Worm (Caenorhabditis elegans) whole organism, early embryonic: Measurements from ENCODE around the gene srg-65.

Experiments used
- B0310.2 ChIP-seq: sonication (generic microtip); optimal IDR thresholded peaks from 2 replicates; lab custom pipeline; 2016; ENCODE audit warnings: mild to moderate bottlenecking, missing genetic modification characterization, missing compliant biosample characterization
- F13C5.2 ChIP-seq: sonication (generic microtip); optimal IDR thresholded peaks from 2 replicates; lab custom pipeline; 2017; ENCODE audit warnings: mild to moderate bottlenecking, missing genetic modification characterization, inconsistent platforms, missing compliant biosample characterization
- aly-1 ChIP-seq: sonication (generic microtip); optimal IDR thresholded peaks from 2 replicates; lab custom pipeline; 2016; ENCODE audit warnings: missing genetic modification characterization, missing compliant biosample characterization
- ama-1 ChIP-seq: fragments of 150-350 bp; optimal IDR thresholded peaks from 2 replicates; lab custom pipeline; 2014
- ceh-13 ChIP-seq: fragments of 200-800 bp; sonication (Bioruptor generic); optimal IDR thresholded peaks from 2 replicates; lab custom pipeline; 2018; ENCODE audit warnings: mild to moderate bottlenecking, missing genetic modification characterization, missing compliant biosample characterization
- ceh-36 ChIP-seq: sonication (generic microtip); optimal IDR thresholded peaks from 2 replicates; lab custom pipeline; 2016; ENCODE audit warnings: missing genetic modification characterization, inconsistent platforms, missing compliant biosample characterization
- ets-7 ChIP-seq: sonication (generic microtip); optimal IDR thresholded peaks from 2 replicates; lab custom pipeline; 2016; ENCODE audit warnings: missing genotype, missing genetic modification characterization, missing compliant biosample characterization
- flt-1 ChIP-seq: fragments of 200-800 bp; sonication (Bioruptor generic); IDR thresholded peaks from 2 replicates; pipeline ENCODE4 v1.3.6; 2022; ENCODE audit warnings: missing genetic modification characterization, missing compliant biosample characterization
- hmbx-1 ChIP-seq: sonication (generic microtip); optimal IDR thresholded peaks from 2 replicates; lab custom pipeline; 2016; ENCODE audit warnings: mild to moderate bottlenecking, missing genetic modification characterization, missing compliant biosample characterization
- hmg-4 ChIP-seq: fragments of 200-800 bp; sonication (Bioruptor generic); optimal IDR thresholded peaks from 2 replicates; lab custom pipeline; 2018; ENCODE audit warnings: mild to moderate bottlenecking, missing genetic modification characterization, missing compliant biosample characterization
- hnd-1 ChIP-seq: sonication (generic microtip); optimal IDR thresholded peaks from 2 replicates; lab custom pipeline; 2016; ENCODE audit warnings: missing genetic modification characterization, missing compliant biosample characterization
- pes-1 ChIP-seq: fragments of 200-800 bp; sonication (Bioruptor generic); IDR thresholded peaks from 2 replicates; pipeline ENCODE4 v1.3.6; 2022; ENCODE audit warnings: missing genetic modification reagents, missing genetic modification characterization, missing compliant biosample characterization
- scrt-1 ChIP-seq: fragments of 200-800 bp; sonication (Bioruptor generic); IDR thresholded peaks from 2 replicates; pipeline ENCODE4 v1.3.6; 2022; ENCODE audit warnings: missing genetic modification characterization, missing compliant biosample characterization
- sea-1 ChIP-seq: fragments of 200-800 bp; sonication (Bioruptor generic); conservative IDR thresholded peaks from 2 replicates; pipeline ENCODE4 v1.3.6; 2022; ENCODE audit warnings: missing genetic modification characterization, missing compliant biosample characterization
- tbx-11 ChIP-seq: fragments of 200-800 bp; sonication (Bioruptor generic); IDR thresholded peaks from 2 replicates; pipeline ENCODE4 v1.3.6; 2022; ENCODE audit warnings: missing genetic modification characterization, missing compliant biosample characterization
- tbx-37 ChIP-seq: fragments of 200-800 bp; sonication (Bioruptor generic); conservative IDR thresholded peaks from 2 replicates; pipeline ENCODE4 v1.3.6; 2022; ENCODE audit warnings: missing genetic modification reagents, missing genetic modification characterization, missing compliant biosample characterization
- tra-4 ChIP-seq: sonication (generic microtip); optimal IDR thresholded peaks from 2 replicates; lab custom pipeline; 2017; ENCODE audit warnings: missing genetic modification characterization, missing compliant biosample characterization

srg-65 gene

ce11 chrV:5447057-5447456 lies 37.7 kb downstream of the srg-65 start:
- TF ChIP-seq ama-1 (lab: Kevin White, UChicago) (no peak), ceh-13 (GFP tag; lab: Kevin White, UChicago) (no peak), aly-1 (tag; lab: Kevin White, UChicago) (no peak), hmbx-1 (tag; lab: Kevin White, UChicago) (no peak), scrt-1 (GFP tag; lab: Robert Waterston, UW) (no peak), ets-7 (tag; lab: Kevin White, UChicago) (no peak), tbx-37 (GFP tag; lab: Robert Waterston, UW) (no peak), flt-1 (GFP tag; lab: Robert Waterston, UW) (no peak), F13C5.2 (tag; lab: Kevin White, UChicago) (no peak), tbx-11 (GFP tag; lab: Robert Waterston, UW) (no peak), hmg-4 (GFP tag; lab: Kevin White, UChicago) (no peak)

ce11 chrV:5445839-5446238 lies 38.9 kb downstream of the srg-65 start, which contains the start of gene F08F3.1:
Gene F08F3.1, plus strand, starts transcription at chrV:5446139.
- TF ChIP-seq hmbx-1 (tag; lab: Kevin White, UChicago): no peak
- TF ChIP-seq tbx-11 (GFP tag; lab: Robert Waterston, UW): no peak
- no peak for TF ChIP-seq sea-1 (GFP tag; lab: Robert Waterston, UW)
- TF ChIP-seq ceh-13 (GFP tag; lab: Kevin White, UChicago): no peak
- no peak for TF ChIP-seq ceh-36 (tag; lab: Kevin White, UChicago)
- no peak for TF ChIP-seq flt-1 (GFP tag; lab: Robert Waterston, UW)
- TF ChIP-seq B0310.2 (tag; lab: Kevin White, UChicago): no peak
- TF ChIP-seq hnd-1 (tag; lab: Kevin White, UChicago): no peak
- TF ChIP-seq tbx-37 (GFP tag; lab: Robert Waterston, UW): no peak
- no peak for TF ChIP-seq aly-1 (tag; lab: Kevin White, UChicago)

ce11 chrV:5444037-5444436 lies 40.7 kb downstream of the srg-65 start:
- TF ChIP-seq hmbx-1 (tag; lab: Kevin White, UChicago) (no peak), ama-1 (lab: Kevin White, UChicago) (no peak), tbx-11 (GFP tag; lab: Robert Waterston, UW) (no peak), F13C5.2 (tag; lab: Kevin White, UChicago) (no peak), ceh-13 (GFP tag; lab: Kevin White, UChicago) (no peak), sea-1 (GFP tag; lab: Robert Waterston, UW) (no peak), pes-1 (GFP tag; lab: Robert Waterston, UW) (no peak)

DNA sequence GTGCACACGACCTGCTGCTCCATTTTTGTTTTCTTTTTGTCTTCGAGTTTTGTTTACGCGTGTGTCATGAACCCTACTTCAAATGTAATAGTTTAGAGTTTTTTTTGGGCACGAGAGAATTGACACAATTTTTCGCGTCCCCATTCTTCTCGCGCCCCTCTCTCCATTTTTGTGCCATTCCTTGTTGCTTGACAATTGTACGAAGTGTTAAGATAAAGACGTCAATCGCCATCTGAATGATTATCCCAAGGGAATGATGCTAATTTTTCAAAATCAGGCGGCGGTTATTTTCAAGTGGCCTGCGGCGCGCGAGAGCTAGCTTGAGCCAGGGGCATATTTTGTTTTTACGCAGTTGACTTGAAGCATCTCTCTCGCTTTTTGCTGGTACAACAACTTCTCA lies 42.4 kb downstream of the srg-65 start:
- no peak for TF ChIP-seq ama-1 (lab: Kevin White, UChicago)
- TF ChIP-seq ceh-13 (GFP tag; lab: Kevin White, UChicago): no peak
- no peak for TF ChIP-seq tra-4 (tag; lab: Kevin White, UChicago)
- TF ChIP-seq aly-1 (tag; lab: Kevin White, UChicago): no peak
- no peak for TF ChIP-seq scrt-1 (GFP tag; lab: Robert Waterston, UW)
- no peak for TF ChIP-seq hmbx-1 (tag; lab: Kevin White, UChicago)
- TF ChIP-seq tbx-11 (GFP tag; lab: Robert Waterston, UW): no peak
- TF ChIP-seq B0310.2 (tag; lab: Kevin White, UChicago): no peak
- TF ChIP-seq hmg-4 (GFP tag; lab: Kevin White, UChicago): no peak
- TF ChIP-seq sea-1 (GFP tag; lab: Robert Waterston, UW): no peak
- no peak for TF ChIP-seq flt-1 (GFP tag; lab: Robert Waterston, UW)
- no peak for TF ChIP-seq ets-7 (tag; lab: Kevin White, UChicago)
- no peak for TF ChIP-seq ceh-36 (tag; lab: Kevin White, UChicago)
- no peak for TF ChIP-seq hnd-1 (tag; lab: Kevin White, UChicago)
- TF ChIP-seq pes-1 (GFP tag; lab: Robert Waterston, UW): no peak
- TF ChIP-seq tbx-37 (GFP tag; lab: Robert Waterston, UW): no peak
- TF ChIP-seq F13C5.2 (tag; lab: Kevin White, UChicago): no peak

- no peak for TF ChIP-seq hnd-1 (tag; lab: Kevin White, UChicago)
- no peak for TF ChIP-seq tra-4 (tag; lab: Kevin White, UChicago)
- no peak for TF ChIP-seq pes-1 (GFP tag; lab: Robert Waterston, UW)
- TF ChIP-seq hmbx-1 (tag; lab: Kevin White, UChicago): no peak
- no peak for TF ChIP-seq tbx-11 (GFP tag; lab: Robert Waterston, UW)
- TF ChIP-seq flt-1 (GFP tag; lab: Robert Waterston, UW): no peak
- TF ChIP-seq ceh-13 (GFP tag; lab: Kevin White, UChicago): no peak
- TF ChIP-seq tbx-37 (GFP tag; lab: Robert Waterston, UW): no peak
- no peak for TF ChIP-seq ceh-36 (tag; lab: Kevin White, UChicago)
- TF ChIP-seq B0310.2 (tag; lab: Kevin White, UChicago): no peak
- TF ChIP-seq scrt-1 (GFP tag; lab: Robert Waterston, UW): no peak
- no peak for TF ChIP-seq ama-1 (lab: Kevin White, UChicago)
- TF ChIP-seq ets-7 (tag; lab: Kevin White, UChicago): no peak
- TF ChIP-seq F13C5.2 (tag; lab: Kevin White, UChicago): no peak
- TF ChIP-seq aly-1 (tag; lab: Kevin White, UChicago): no peak
- TF ChIP-seq hmg-4 (GFP tag; lab: Kevin White, UChicago): no peak
- no peak for TF ChIP-seq sea-1 (GFP tag; lab: Robert Waterston, UW)
Measured at ce11 chrV:5439068-5439467, 45.7 kb downstream of the srg-65 start, which contains the start of gene snpc-1.3. Gene snpc-1.3, minus strand, starts transcription at chrV:5439168.

ce11 chrV:5433020-5433419 lies 51.7 kb downstream of the srg-65 start, which contains the start of gene acl-6:
Gene acl-6, plus strand, starts transcription at chrV:5433386.
- TF ChIP-seq ceh-36 (tag; lab: Kevin White, UChicago) (no peak), flt-1 (GFP tag; lab: Robert Waterston, UW) (no peak), B0310.2 (tag; lab: Kevin White, UChicago) (no peak), tbx-11 (GFP tag; lab: Robert Waterston, UW) (no peak), pes-1 (GFP tag; lab: Robert Waterston, UW) (no peak), F13C5.2 (tag; lab: Kevin White, UChicago) (no peak), ceh-13 (GFP tag; lab: Kevin White, UChicago) (no peak), ama-1 (lab: Kevin White, UChicago) (no peak), scrt-1 (GFP tag; lab: Robert Waterston, UW) (no peak), aly-1 (tag; lab: Kevin White, UChicago) (no peak), tbx-37 (GFP tag; lab: Robert Waterston, UW) (no peak)
